Fruit fly (Drosophila melanogaster): Measurements from ENCODE around the gene Toll-9.

Gene Toll-9

DNA sequence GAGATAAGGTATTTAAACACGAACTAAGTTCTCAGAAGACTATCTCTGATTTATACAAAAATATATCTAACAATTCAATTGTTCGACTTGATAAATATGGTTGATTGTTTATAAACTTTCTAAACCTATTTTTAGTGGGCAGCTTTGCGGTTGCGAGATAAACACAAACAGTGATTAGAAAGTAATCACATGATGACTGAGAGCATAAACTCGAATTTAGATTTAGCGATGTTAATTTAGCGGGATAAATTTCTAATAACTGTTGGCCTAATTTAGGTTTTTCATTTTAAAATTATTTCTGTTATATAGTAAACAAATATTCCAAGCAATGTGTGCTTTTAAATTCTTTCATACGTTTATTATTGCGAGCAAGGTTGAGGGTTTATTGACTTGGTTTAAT is 18.5 kb upstream of the Toll-9 start:
- TF ChIP-seq Sin3A (optimal IDR thresholded peaks at IDR 0.05) (no peak), psq (optimal IDR thresholded peaks at IDR 0.05) (no peak), Myc (optimal IDR thresholded peaks at IDR 0.05) (no peak), h (optimal IDR thresholded peaks at IDR 0.05) (no peak), insv (optimal IDR thresholded peaks at IDR 0.05) (no peak), ttk (optimal IDR thresholded peaks at IDR 0.05) (no peak)

DNA sequence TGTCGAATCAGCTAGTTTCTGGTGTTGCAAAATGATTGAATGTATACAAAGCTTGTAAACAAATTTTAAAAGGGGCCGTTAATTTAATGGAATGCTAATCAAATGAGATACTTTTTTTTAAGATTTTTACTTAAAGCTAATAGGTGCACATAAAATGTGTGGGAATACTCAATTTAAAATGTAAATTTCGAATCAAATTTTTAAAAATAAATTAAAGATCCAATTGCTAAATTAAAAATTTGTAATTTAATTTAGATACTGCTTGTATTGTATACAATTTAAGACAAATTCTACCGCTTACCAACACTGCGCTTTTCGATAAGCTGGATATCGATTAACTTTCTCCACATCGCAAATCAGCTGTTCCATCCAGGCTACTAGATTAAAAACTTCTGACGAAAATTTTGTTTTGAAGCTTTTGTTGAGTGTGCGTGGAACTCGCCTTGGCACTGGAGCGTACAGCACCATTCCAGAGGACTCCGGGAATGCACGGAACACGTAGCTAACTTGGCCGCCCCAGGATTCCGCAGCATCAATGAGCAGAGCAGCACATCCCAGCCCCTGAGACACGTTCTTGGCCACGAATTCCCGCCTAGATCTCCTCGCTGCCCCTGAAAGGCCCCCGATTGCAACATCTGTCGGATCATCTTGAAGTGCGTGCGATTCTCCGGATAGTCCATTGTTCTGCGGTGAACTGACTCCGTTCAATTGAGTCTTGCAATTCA is 17.7 kb upstream of the Toll-9 start, which contains the start of the genes CG5498 and fbl:
Gene CG5498 (minus strand): TSS at position 24 of the 725 bp plus-strand sequence.
Gene fbl (plus strand): TSS at position 344 of the 725 bp plus-strand sequence.
- no peak for TF ChIP-seq insv (optimal IDR thresholded peaks at IDR 0.05)
- no peak for TF ChIP-seq Sin3A (optimal IDR thresholded peaks at IDR 0.05)
- no peak for TF ChIP-seq Myc (optimal IDR thresholded peaks at IDR 0.05)
- no peak for TF ChIP-seq ttk (optimal IDR thresholded peaks at IDR 0.05)
- no peak for TF ChIP-seq psq (optimal IDR thresholded peaks at IDR 0.05)
- TF ChIP-seq h (optimal IDR thresholded peaks at IDR 0.05): no peak

DNA sequence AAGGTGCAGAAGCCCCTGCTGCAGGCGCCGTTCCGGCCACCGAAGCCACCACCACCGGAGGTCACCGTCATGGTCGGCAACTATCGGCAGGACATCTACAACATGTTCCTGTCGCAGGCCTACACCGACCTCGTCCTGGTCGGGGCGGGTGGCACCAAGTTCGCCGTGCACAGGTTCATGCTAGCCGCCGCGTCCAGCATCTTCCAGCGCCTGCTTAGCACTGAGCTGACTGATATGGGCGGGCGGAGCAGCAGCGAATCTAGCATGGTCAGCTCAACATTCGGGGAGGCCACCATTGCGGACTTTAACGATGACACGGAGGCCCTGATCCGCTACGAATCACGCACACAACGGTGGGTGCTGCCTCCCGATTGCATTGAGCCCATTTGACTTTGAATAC is 13.0 kb upstream of the Toll-9 start:
- no peak for TF ChIP-seq Myc (optimal IDR thresholded peaks at IDR 0.05)
- TF ChIP-seq psq (optimal IDR thresholded peaks at IDR 0.05): no peak
- TF ChIP-seq insv (optimal IDR thresholded peaks at IDR 0.05): no peak
- no peak for TF ChIP-seq Sin3A (optimal IDR thresholded peaks at IDR 0.05)
- no peak for TF ChIP-seq h (optimal IDR thresholded peaks at IDR 0.05)
- TF ChIP-seq ttk (optimal IDR thresholded peaks at IDR 0.05): no peak

DNA sequence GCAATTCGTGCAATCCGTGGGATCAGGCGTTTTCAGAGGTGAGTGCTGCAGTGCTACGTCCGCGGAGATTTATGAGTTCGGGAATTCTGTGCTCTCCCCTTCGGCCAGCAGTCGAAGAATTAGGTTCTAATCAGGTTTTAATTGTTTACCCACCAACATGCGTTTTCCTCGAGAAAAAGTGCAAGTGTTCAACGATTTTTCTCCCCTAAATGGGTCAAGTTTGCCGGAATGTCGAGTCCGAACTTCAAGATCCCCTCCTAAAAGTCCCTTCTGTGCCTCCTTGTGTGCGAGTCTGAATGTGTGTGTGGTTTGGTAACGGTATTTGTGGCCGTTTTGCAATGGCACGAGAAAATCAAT is 10.0 kb upstream of the Toll-9 start:
- TF ChIP-seq ttk (optimal IDR thresholded peaks at IDR 0.05): no peak
- no peak for TF ChIP-seq h (optimal IDR thresholded peaks at IDR 0.05)
- TF ChIP-seq Myc (optimal IDR thresholded peaks at IDR 0.05): no peak
- no peak for TF ChIP-seq psq (optimal IDR thresholded peaks at IDR 0.05)
- no peak for TF ChIP-seq insv (optimal IDR thresholded peaks at IDR 0.05)
- TF ChIP-seq Sin3A (optimal IDR thresholded peaks at IDR 0.05): no peak

DNA sequence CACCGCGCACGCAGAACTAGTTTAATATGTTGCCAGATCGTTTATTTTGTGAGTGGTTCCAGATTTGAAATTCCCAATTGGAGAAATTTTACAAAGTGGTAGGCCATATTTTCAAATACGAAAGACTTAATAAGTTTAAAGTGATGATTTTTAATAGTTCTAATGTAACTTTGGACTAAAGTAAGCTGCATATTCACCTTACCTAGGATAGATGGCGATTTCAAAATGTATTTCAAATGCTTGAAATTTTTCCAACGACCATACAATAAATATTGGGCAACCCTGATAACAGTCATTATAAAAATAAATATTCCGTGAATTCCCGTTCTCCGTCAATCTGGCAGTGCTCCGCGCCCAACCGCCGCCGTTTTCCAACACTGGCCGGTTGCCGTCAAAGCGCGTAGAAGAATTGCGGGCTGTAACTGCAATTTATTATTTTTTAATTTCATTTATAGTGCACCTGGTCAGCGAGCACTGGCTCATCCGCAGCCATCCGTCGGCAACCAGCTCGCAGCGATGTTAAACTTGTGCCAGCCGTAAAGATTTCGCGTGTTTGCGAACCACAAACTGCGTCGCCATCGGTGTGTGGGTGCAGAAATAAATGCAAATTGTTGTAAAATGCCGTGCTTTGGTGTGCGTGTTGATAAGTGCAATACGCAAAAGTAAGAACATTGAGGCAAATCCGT is 9.5 kb upstream of the Toll-9 start, which contains the start of the genes Ide and RhoBTB:
Gene Ide (minus strand): TSS at position 19 of the 686 bp plus-strand sequence.
Gene RhoBTB (plus strand): TSS at position 365 of the 686 bp plus-strand sequence.
- no peak for TF ChIP-seq Myc (optimal IDR thresholded peaks at IDR 0.05)
- no peak for TF ChIP-seq psq (optimal IDR thresholded peaks at IDR 0.05)
- no peak for TF ChIP-seq h (optimal IDR thresholded peaks at IDR 0.05)
- no peak for TF ChIP-seq Sin3A (optimal IDR thresholded peaks at IDR 0.05)
- TF ChIP-seq ttk (optimal IDR thresholded peaks at IDR 0.05): no peak
- no peak for TF ChIP-seq insv (optimal IDR thresholded peaks at IDR 0.05)

DNA sequence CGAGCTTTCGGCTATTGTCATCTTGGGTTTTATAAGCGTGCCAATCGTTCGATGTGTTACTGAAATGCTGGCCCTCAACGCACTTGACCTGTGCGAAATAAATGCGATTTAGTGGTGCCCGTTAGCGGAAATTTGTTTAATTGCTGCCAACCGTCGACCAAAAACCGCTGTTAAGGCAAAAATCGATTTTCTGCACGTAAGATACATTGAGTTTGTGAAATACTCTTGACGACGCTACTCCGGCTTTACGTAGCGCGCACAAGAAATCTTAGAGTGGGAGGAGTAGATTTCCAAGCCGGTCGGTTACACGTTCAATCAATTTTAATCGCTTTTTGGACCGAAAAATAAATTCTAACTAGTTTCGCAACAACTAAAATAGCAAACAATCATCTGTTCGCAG is 8.9 kb upstream of the Toll-9 start:
- TF ChIP-seq h (optimal IDR thresholded peaks at IDR 0.05) (no peak), Myc (optimal IDR thresholded peaks at IDR 0.05) (no peak), ttk (optimal IDR thresholded peaks at IDR 0.05) (no peak), insv (optimal IDR thresholded peaks at IDR 0.05) (no peak), Sin3A (optimal IDR thresholded peaks at IDR 0.05) (no peak), psq (optimal IDR thresholded peaks at IDR 0.05) (no peak)

DNA sequence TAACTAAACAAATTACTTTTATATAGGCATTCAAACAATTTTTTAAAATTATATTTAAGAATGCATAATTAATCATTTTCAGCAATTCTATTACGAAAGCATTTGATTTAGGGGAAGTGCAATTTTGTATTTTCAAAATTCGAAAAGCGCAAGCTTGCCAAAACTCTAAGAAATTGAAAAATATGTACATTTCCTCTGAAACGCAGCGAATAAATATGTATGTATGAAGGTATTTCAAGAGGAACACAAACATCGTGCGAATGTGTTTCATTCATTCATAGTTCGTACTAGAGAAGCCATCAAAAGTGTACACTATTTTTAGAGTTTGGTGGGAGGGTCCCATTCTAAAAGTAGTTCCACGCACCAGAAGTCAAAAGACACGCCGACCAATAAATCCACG is 3.5 kb upstream of the Toll-9 start, which contains the start of gene CG13247:
Gene CG13247 (plus strand): TSS at position 301 of the 400 bp plus-strand sequence.
- TF ChIP-seq Sin3A (optimal IDR thresholded peaks at IDR 0.05): no peak
- no peak for TF ChIP-seq h (optimal IDR thresholded peaks at IDR 0.05)
- TF ChIP-seq insv (optimal IDR thresholded peaks at IDR 0.05): no peak
- TF ChIP-seq psq (optimal IDR thresholded peaks at IDR 0.05): no peak
- no peak for TF ChIP-seq ttk (optimal IDR thresholded peaks at IDR 0.05)
- no peak for TF ChIP-seq Myc (optimal IDR thresholded peaks at IDR 0.05)

DNA sequence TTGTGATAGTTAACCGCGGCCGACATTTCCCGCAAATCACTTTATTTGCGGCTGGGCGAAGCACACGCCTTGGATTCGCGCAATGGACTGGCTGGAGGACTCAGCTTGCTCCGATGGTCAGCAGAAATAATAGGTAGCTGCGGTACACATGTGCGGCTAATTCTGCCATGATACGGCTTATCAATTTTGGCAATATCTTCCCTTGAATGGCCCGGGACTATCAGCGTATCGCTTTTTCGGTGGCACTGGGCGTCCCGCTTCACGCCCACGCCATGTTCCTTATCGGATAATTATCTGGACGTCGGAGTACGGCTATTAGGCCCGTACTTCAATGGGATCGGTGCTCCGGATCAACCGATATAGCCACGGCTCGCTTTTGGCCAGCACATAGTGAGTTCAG is 450 bp downstream of the Toll-9 start:
- no peak for TF ChIP-seq h (optimal IDR thresholded peaks at IDR 0.05)

DNA sequence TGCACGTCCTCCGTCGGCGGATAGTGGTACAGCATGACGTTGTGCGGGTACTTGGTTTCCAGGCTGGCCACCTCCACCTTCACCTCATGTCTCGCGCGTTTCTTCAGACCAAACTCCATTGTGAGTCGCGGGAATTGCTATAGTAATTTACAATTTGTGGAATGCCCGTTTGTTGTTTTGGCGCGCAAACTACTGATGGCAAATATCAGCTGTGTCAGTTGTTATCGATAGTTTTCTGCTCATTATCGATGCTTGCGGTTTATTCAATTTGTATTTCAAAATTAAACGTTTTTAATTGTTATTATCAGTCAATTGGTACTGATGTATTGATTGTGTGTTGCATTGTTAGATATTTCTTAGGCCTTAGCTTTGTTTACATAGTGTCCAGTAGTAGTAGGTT is 5.1 kb downstream of the Toll-9 start, which contains the start of gene Prim2:
Gene Prim2 (minus strand): TSS at position 197 of the 400 bp plus-strand sequence.
- TF ChIP-seq Sin3A (optimal IDR thresholded peaks at IDR 0.05) (no peak), insv (optimal IDR thresholded peaks at IDR 0.05) (no peak), Myc (optimal IDR thresholded peaks at IDR 0.05) (no peak), h (optimal IDR thresholded peaks at IDR 0.05) (no peak), ttk (optimal IDR thresholded peaks at IDR 0.05) (no peak), psq (optimal IDR thresholded peaks at IDR 0.05) (no peak)

DNA sequence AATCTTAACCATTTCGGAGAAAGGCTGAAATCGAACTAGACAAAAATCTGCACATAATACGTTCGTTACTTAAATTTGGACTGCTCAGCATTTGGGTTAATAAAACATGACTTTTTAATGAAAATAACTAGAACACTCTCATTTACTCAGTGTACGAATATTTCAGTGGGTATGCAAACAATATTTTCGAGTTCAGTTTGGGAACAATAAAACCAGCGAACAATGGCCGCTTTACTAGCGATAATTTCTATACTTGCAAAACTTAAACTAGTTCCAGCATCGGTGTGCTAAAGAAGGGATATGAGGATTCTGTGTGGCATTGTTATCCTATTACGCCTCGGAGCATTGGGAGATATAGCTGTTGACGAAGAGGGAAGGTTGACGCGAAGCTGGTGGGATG is 8.3 kb downstream of the Toll-9 start, which contains the start of gene CG5665:
Gene CG5665 (plus strand): TSS at position 301 of the 400 bp plus-strand sequence.
- no peak for TF ChIP-seq ttk (optimal IDR thresholded peaks at IDR 0.05)
- no peak for TF ChIP-seq Sin3A (optimal IDR thresholded peaks at IDR 0.05)
- TF ChIP-seq insv (optimal IDR thresholded peaks at IDR 0.05): no peak
- no peak for TF ChIP-seq h (optimal IDR thresholded peaks at IDR 0.05)
- no peak for TF ChIP-seq psq (optimal IDR thresholded peaks at IDR 0.05)
- TF ChIP-seq Myc (optimal IDR thresholded peaks at IDR 0.05): no peak

DNA sequence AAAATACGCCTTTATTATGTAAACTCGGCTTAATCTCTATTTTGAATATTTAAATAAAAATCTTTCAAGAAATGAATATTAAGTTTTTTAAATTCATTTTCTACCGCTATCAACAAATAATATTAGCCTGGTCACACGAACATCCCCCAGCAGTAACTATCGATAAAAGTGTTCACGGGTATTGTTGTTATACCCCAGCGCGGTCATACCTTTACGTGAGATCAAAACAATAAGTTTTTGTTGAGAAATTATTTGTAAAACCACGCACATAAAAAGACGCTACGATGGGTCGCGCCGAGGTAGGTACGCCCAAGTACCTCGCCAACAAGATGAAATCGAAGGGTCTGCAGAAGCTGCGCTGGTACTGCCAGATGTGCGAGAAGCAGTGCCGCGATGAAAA is 9.9 kb downstream of the Toll-9 start, which contains the start of gene kin17:
Gene kin17 (plus strand): TSS at position 195 of the 400 bp plus-strand sequence.
- TF ChIP-seq h (optimal IDR thresholded peaks at IDR 0.05): no peak
- no peak for TF ChIP-seq insv (optimal IDR thresholded peaks at IDR 0.05)
- TF ChIP-seq Sin3A (optimal IDR thresholded peaks at IDR 0.05): no peak
- TF ChIP-seq ttk (optimal IDR thresholded peaks at IDR 0.05): no peak
- TF ChIP-seq Myc (optimal IDR thresholded peaks at IDR 0.05): no peak
- no peak for TF ChIP-seq psq (optimal IDR thresholded peaks at IDR 0.05)

DNA sequence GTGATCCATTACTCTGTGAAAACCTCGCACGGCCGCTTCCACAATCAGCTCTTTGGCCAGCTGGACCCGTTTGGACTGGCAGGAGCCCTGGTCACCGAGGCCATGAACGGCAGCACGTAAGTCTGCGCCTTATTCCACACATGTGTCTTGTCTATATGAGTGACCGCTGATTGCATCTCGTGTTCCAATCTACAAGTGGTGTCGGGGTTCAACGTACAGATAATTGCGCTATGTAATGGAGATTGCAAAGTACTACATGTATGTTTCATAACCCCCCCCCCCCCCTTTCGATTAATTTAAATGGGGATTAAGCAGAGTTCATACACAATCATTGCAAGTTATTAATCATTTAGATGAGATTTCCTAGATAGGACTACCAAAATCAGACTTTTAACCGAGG is 11.7 kb downstream of the Toll-9 start:
- no peak for TF ChIP-seq Sin3A (optimal IDR thresholded peaks at IDR 0.05)
- TF ChIP-seq h (optimal IDR thresholded peaks at IDR 0.05): no peak
- TF ChIP-seq ttk (optimal IDR thresholded peaks at IDR 0.05): no peak
- no peak for TF ChIP-seq psq (optimal IDR thresholded peaks at IDR 0.05)
- no peak for TF ChIP-seq Myc (optimal IDR thresholded peaks at IDR 0.05)
- TF ChIP-seq insv (optimal IDR thresholded peaks at IDR 0.05): no peak

Measured in Kc167 (cell line).